Fruit fly (Drosophila melanogaster) Kc167 (cell line): ENCODE measurements around the gene unc-119.

Experiments used
- insv ChIP-seq: fragments of >200 bp; optimal IDR thresholded peaks from 3 replicates; lab custom pipeline; 2018; ENCODE audit warnings: missing external identifiers
- psq ChIP-seq: fragments of >200 bp; optimal IDR thresholded peaks from 2 replicates; lab custom pipeline; 2017; ENCODE audit warnings: missing external identifiers

DNA sequence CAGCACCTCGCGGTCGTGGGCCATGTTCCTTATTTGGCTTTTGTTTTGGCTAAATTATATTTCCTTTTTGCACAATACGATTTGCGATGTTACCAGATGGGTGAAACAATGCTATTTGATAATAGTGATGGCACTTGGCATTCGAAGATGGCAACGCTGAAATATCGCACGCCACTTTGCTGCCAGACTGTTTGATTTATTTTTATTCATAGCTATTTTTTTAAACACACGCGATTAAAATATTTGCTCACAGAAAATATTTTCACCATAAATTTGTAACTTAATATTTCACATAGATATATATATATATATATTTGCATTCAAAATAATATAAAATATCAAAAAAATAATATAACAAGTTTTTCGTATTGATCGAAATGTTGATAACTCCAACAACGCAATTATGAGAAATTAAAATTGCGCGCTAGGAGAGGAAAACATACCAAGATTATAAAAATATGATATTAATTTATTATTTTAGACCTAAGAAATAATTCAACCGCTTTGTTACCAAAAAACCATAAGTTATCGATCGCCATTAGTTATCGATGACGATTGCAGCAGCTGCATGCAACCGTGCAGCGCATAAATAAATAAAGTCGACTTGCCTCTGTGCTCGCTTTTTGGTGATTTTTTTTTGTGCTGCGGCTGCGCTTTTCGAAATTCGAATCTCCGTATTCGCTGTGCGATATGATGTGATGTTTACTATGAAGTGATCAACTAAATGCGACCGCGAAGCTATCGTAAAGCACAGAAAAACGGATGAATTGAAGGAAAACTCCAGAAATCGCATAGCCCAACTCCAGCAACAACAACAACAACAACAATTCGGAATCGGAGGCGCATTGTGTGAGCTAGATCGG lies 32.8 kb upstream of the unc-119 start, which contains the start of the genes Atg5 and Dok:
- TF ChIP-seq psq (lab: Kevin White, UChicago) (no peak), insv (lab: Kevin White, UChicago) (no peak)
